Fruit fly (Drosophila melanogaster): ENCODE results near the gene CG15544.

Gene CG15544

dm6 chr3R:30814597-30815252, 12.9 kb upstream of the CG15544 start (continued):
- peak; percentile 21 for TF ChIP-seq HHEX (GFP tag; optimal IDR thresholded peaks at IDR 0.05)
- no peak for TF ChIP-seq CG7963 (GFP tag; IDR thresholded peaks at IDR 0.05; ENCODE audit: partially characterized antibody)
- TF ChIP-seq wek (GFP tag; optimal IDR thresholded peaks at IDR 0.05), result no peak
- TF ChIP-seq CG42726 (GFP tag; IDR thresholded peaks at IDR 0.05; ENCODE audit: partially characterized antibody), result no peak
- TF ChIP-seq CG15696 (tag; optimal IDR thresholded peaks at IDR 0.05), result no peak
- TF ChIP-seq tx (GFP tag; optimal IDR thresholded peaks at IDR 0.05), result peak; percentile 23
- no peak for TF ChIP-seq fd64A (GFP tag; optimal IDR thresholded peaks at IDR 0.05)
- peak; percentile 37; the same call in 1 of the 2 replicates for TF ChIP-seq vvl (GFP tag; IDR thresholded peaks at IDR 0.05)
- no peak for TF ChIP-seq p53 (GFP tag; optimal IDR thresholded peaks at IDR 0.05)
- TF ChIP-seq ewg (GFP tag; optimal IDR thresholded peaks at IDR 0.05), result peak; percentile 30
- TF ChIP-seq Oaz (GFP tag; IDR thresholded peaks at IDR 0.05), result no peak
- no peak for TF ChIP-seq CG9797 (GFP tag; optimal IDR thresholded peaks at IDR 0.05)
- no peak for TF ChIP-seq sob (GFP tag; IDR thresholded peaks at IDR 0.05)
- TF ChIP-seq ato (GFP tag; IDR thresholded peaks at IDR 0.05; ENCODE audit: partially characterized antibody), result no peak
- TF ChIP-seq ham (GFP tag; IDR thresholded peaks at IDR 0.05), result no peak
- TF ChIP-seq NC2β (GFP tag; optimal IDR thresholded peaks at IDR 0.05), result peak; percentile 28
- no peak for TF ChIP-seq sc (optimal IDR thresholded peaks at IDR 0.05)
- TF ChIP-seq sc (GFP tag; optimal IDR thresholded peaks at IDR 0.05), result no peak
- TF ChIP-seq sens-2 (GFP tag; IDR thresholded peaks at IDR 0.05), result no peak
- no peak for TF ChIP-seq en (GFP tag; optimal IDR thresholded peaks at IDR 0.05)
- no peak for TF ChIP-seq C15 (GFP tag; IDR thresholded peaks at IDR 0.05)
- peak; percentile 54 for TF ChIP-seq CG2120 (GFP tag; optimal IDR thresholded peaks at IDR 0.05)
- peak; percentile 15 for TF ChIP-seq CG11398 (GFP tag; optimal IDR thresholded peaks at IDR 0.05)
- TF ChIP-seq CG10366 (GFP tag; IDR thresholded peaks at IDR 0.05), result no peak
- TF ChIP-seq ase (GFP tag; IDR thresholded peaks at IDR 0.05), result no peak
- no peak for TF ChIP-seq eyg (GFP tag; optimal IDR thresholded peaks at IDR 0.05)
- TF ChIP-seq CG12391 (tag; optimal IDR thresholded peaks at IDR 0.05), result peak; percentile 23
- peak; percentile 32; the same call in 1 of the 3 replicates for TF ChIP-seq sr (GFP tag; IDR thresholded peaks at IDR 0.05)
- no peak for TF ChIP-seq fru (optimal IDR thresholded peaks at IDR 0.05)
- no peak for TF ChIP-seq usp (GFP tag; optimal IDR thresholded peaks at IDR 0.05)
- TF ChIP-seq ssp (GFP tag; IDR thresholded peaks at IDR 0.05), result no peak
- no peak for TF ChIP-seq nerfin-1 (tag; optimal IDR thresholded peaks at IDR 0.05)
- no peak for TF ChIP-seq MBD-R2 (GFP tag; IDR thresholded peaks at IDR 0.05)
- TF ChIP-seq sna (GFP tag; IDR thresholded peaks at IDR 0.05; ENCODE audit: partially characterized antibody), result no peak
- no peak for TF ChIP-seq dmrt11E (tag; optimal IDR thresholded peaks at IDR 0.05)
- no peak for TF ChIP-seq bowl (GFP tag; IDR thresholded peaks at IDR 0.05)
- TF ChIP-seq CG1603 (tag; optimal IDR thresholded peaks at IDR 0.05), result peak; percentile 14
- 0 out of 2 replicates have a peak, but pooled peaks have one; percentile 25 for TF ChIP-seq ap (GFP tag; IDR thresholded peaks at IDR 0.05)
- peak; percentile 33 for TF ChIP-seq Oli (tag; optimal IDR thresholded peaks at IDR 0.05)
- TF ChIP-seq CG4282 (GFP tag; optimal IDR thresholded peaks at IDR 0.05), result no peak
- no peak for TF ChIP-seq HLH4C (GFP tag; IDR thresholded peaks at IDR 0.05; ENCODE audit: partially characterized antibody)
- no peak for TF ChIP-seq nerfin-2 (GFP tag; IDR thresholded peaks at IDR 0.05; ENCODE audit: partially characterized antibody)
- no peak for TF ChIP-seq CG4328 (GFP tag; optimal IDR thresholded peaks at IDR 0.05)
- no peak for TF ChIP-seq CG3407 (GFP tag; optimal IDR thresholded peaks at IDR 0.05)
- TF ChIP-seq psq (GFP tag; optimal IDR thresholded peaks at IDR 0.05), result no peak
- TF ChIP-seq kah (GFP tag; optimal IDR thresholded peaks at IDR 0.05), result no peak
- TF ChIP-seq CG14710 (tag; optimal IDR thresholded peaks at IDR 0.05), result no peak
- no peak for TF ChIP-seq chm (GFP tag; IDR thresholded peaks at IDR 0.05)
- TF ChIP-seq Hr3 (GFP tag; optimal IDR thresholded peaks at IDR 0.05), result peak; percentile 38
- no peak for TF ChIP-seq CG32772 (GFP tag; IDR thresholded peaks at IDR 0.05)
- peak; percentile 42 for TF ChIP-seq slbo (GFP tag; IDR thresholded peaks at IDR 0.05)

Data from whole organism, embryonic.